Fruit fly (Drosophila melanogaster) whole organism, adult: ENCODE measurements around the gene Utx.

Experiments
- CG11617 ChIP-seq: fragments of 200-800 bp; sonication (Bioruptor generic); optimal IDR thresholded peaks from 2 replicates; lab custom pipeline; 2017; ENCODE audit warnings: mild to moderate bottlenecking, missing biosample characterization, missing genetic modification reagents, missing genetic modification characterization
- CG12768 ChIP-seq: fragments of 200-800 bp; sonication (Bioruptor generic); optimal IDR thresholded peaks from 2 replicates; lab custom pipeline; 2017; ENCODE audit warnings: missing biosample characterization, missing genetic modification characterization, mild to moderate bottlenecking, moderate library complexity, missing genetic modification reagents
- CG14711 ChIP-seq: fragments of 200-800 bp; sonication (Bioruptor generic); optimal IDR thresholded peaks from 2 replicates; lab custom pipeline; 2018; ENCODE audit warnings: missing biosample characterization, mild to moderate bottlenecking, missing genetic modification characterization, moderate library complexity
- CG1620 ChIP-seq: fragments of 200-800 bp; sonication (Bioruptor generic); optimal IDR thresholded peaks from 2 replicates; lab custom pipeline; 2016; ENCODE audit warnings: missing biosample characterization, missing genetic modification characterization
- CG33017 ChIP-seq: fragments of 200-800 bp; sonication (Bioruptor generic); optimal IDR thresholded peaks from 2 replicates; lab custom pipeline; 2018; ENCODE audit warnings: missing biosample characterization, mild to moderate bottlenecking, missing genetic modification characterization, moderate library complexity
- CG5204 ChIP-seq: fragments of 200-800 bp; sonication (Bioruptor generic); optimal IDR thresholded peaks from 2 replicates; lab custom pipeline; 2016; ENCODE audit warnings: missing biosample characterization, missing genetic modification characterization
- CG7045 ChIP-seq: fragments of 200-800 bp; sonication (Bioruptor generic); optimal IDR thresholded peaks from 2 replicates; lab custom pipeline; 2017; ENCODE audit warnings: missing biosample characterization, mild to moderate bottlenecking, missing genetic modification characterization
- CG7101 ChIP-seq: fragments of 200-800 bp; sonication (Bioruptor generic); optimal IDR thresholded peaks from 2 replicates; lab custom pipeline; 2018; ENCODE audit warnings: missing biosample characterization, mild to moderate bottlenecking, missing genetic modification characterization, moderate library complexity
- Clk ChIP-seq: fragments of 200-800 bp; sonication (Bioruptor generic); optimal IDR thresholded peaks from 2 replicates; lab custom pipeline; 2017; ENCODE audit warnings: missing biosample characterization, missing genetic modification characterization
- Crg-1 ChIP-seq: fragments of 200-800 bp; sonication (Bioruptor generic); optimal IDR thresholded peaks from 2 replicates; lab custom pipeline; 2016; ENCODE audit warnings: missing biosample characterization, missing genetic modification characterization
- Hr96 ChIP-seq: fragments of 200-800 bp; sonication (Bioruptor generic); optimal IDR thresholded peaks from 2 replicates; lab custom pipeline; 2016; ENCODE audit warnings: missing biosample characterization, missing genetic modification characterization
- Mnt ChIP-seq: fragments of 200-800 bp; sonication (Bioruptor generic); optimal IDR thresholded peaks from 2 replicates; lab custom pipeline; 2016; ENCODE audit warnings: missing biosample characterization, mild to moderate bottlenecking, missing genetic modification characterization
- bab1 ChIP-seq: fragments of 200-800 bp; sonication (Bioruptor generic); optimal IDR thresholded peaks from 3 replicates; lab custom pipeline; 2019; ENCODE audit warnings: missing biosample characterization, mild to moderate bottlenecking, missing genetic modification characterization, moderate library complexity
- cic ChIP-seq: fragments of 200-800 bp; sonication (Bioruptor generic); optimal IDR thresholded peaks from 2 replicates; lab custom pipeline; 2017; ENCODE audit warnings: missing biosample characterization, mild to moderate bottlenecking, missing genetic modification characterization, moderate library complexity
- cnc ChIP-seq, 2 experiments: fragments of >200 bp; optimal IDR thresholded peaks; 2 replicates each; lab custom pipeline; 2017
- kay ChIP-seq: fragments of 200-800 bp; sonication (Bioruptor generic); peaks from one replicate; lab custom pipeline; 2016; ENCODE audit warnings: missing biosample characterization, missing genetic modification characterization, borderline replicate concordance
- ovo ChIP-seq: fragments of 200-800 bp; sonication (Bioruptor generic); optimal IDR thresholded peaks from 2 replicates; lab custom pipeline; 2016; ENCODE audit warnings: missing biosample characterization, missing genetic modification characterization
- pad ChIP-seq: fragments of 200-800 bp; sonication (Bioruptor generic); optimal IDR thresholded peaks from 3 replicates; lab custom pipeline; 2017; ENCODE audit warnings: missing biosample characterization, missing genetic modification characterization, mild to moderate bottlenecking, moderate library complexity, missing genetic modification reagents
- tj ChIP-seq: fragments of 200-800 bp; sonication (Bioruptor generic); optimal IDR thresholded peaks from 3 replicates; lab custom pipeline; 2017; ENCODE audit warnings: missing biosample characterization, mild to moderate bottlenecking, missing genetic modification characterization, moderate library complexity
- toe ChIP-seq: fragments of 200-800 bp; sonication (Bioruptor generic); optimal IDR thresholded peaks from 2 replicates; lab custom pipeline; 2016; ENCODE audit warnings: missing biosample characterization, missing genetic modification characterization

Gene Utx

dm6 chr2L:10226724-10227407, 51.7 kb downstream of the Utx start, which contains the start of gene CG5708:
Gene CG5708, minus strand, starts transcription at chr2L:10226808.
- TF ChIP-seq cnc (optimal IDR thresholded peaks at IDR 0.05; lab: Kevin White, UChicago) (no peak), CG14711 (tag; lab: Kevin White, UChicago) (peak; percentile 14), CG7045 (GFP tag; lab: Kevin White, UChicago) (no peak), bab1 (GFP tag; lab: Kevin White, UChicago) (peak; percentile 48), Crg-1 (GFP tag; lab: Kevin White, UChicago) (peak; percentile 33), CG33017 (tag; lab: Kevin White, UChicago) (no peak), tj (GFP tag; lab: Kevin White, UChicago) (peak; percentile 19), toe (GFP tag; lab: Kevin White, UChicago) (no peak), Mnt (GFP tag; lab: Kevin White, UChicago) (peak; percentile 40), ovo (GFP tag; lab: Kevin White, UChicago) (no peak), Clk (GFP tag; lab: Kevin White, UChicago) (no peak), CG12768 (peak; percentile 2), CG5204 (no peak), pad (GFP tag; lab: Kevin White, UChicago) (peak; percentile 14), Hr96 (no peak), CG7101 (tag; lab: Kevin White, UChicago) (peak; percentile 29), cic (GFP tag; lab: Kevin White, UChicago) (no peak), CG1620 (GFP tag; lab: Kevin White, UChicago) (peak; percentile 26), CG11617 (peak; percentile 17), kay (GFP tag; lab: Kevin White, UChicago) (no peak)

dm6 chr2L:10226213-10226723, 52.3 kb downstream of the Utx start:
- TF ChIP-seq kay (GFP tag; lab: Kevin White, UChicago): peak; percentile 80
- TF ChIP-seq CG33017 (tag; lab: Kevin White, UChicago): no peak

- peak; percentile 92 for TF ChIP-seq kay (GFP tag; lab: Kevin White, UChicago)
- no peak for TF ChIP-seq CG12768
- TF ChIP-seq CG5204: no peak
- no peak for TF ChIP-seq Clk (GFP tag; lab: Kevin White, UChicago)
- no peak for TF ChIP-seq ovo (GFP tag; lab: Kevin White, UChicago)
Observed at dm6 chr2L:10222550-10223231, 55.9 kb downstream of the Utx start, which contains the start of gene Bcs1. Gene Bcs1, plus strand, starts transcription at chr2L:10222657.
